Worm (Caenorhabditis elegans) whole organism, late embryonic: Measurements from ENCODE around the gene cwp-1.

Experiments used
- ceh-6 ChIP-seq: fragments of 200-800 bp; sonication (Bioruptor generic); optimal IDR thresholded peaks from 2 replicates; lab custom pipeline; 2018; ENCODE audit warnings: mild to moderate bottlenecking, missing genetic modification characterization, missing compliant biosample characterization
- pqm-1 ChIP-seq: sonication (generic microtip); optimal IDR thresholded peaks from 2 replicates; lab custom pipeline; 2016; ENCODE audit warnings: missing genetic modification characterization, missing compliant biosample characterization

DNA sequence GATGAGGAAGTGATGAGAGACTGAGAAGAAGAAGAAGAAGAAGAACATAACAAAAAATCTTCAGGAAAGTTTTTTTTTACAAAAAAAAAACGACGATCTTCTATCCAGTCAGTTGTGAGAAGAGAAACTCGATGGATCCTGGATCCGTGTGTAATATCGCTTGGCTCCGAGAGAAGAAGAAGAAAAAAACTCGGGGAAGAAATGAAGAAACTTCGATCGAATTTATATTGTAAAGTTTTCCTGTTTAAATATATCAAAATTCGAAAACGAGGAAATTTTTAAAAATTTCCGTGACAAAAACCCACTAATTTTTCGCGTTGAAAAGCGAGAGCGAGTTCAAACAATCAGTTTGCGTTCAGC, 17.8 kb downstream of the cwp-1 start, which contains the start of gene adss-1:
- no peak for TF ChIP-seq pqm-1 (tag; lab: Kevin White, UChicago)
- no peak for TF ChIP-seq ceh-6
